Worm (Caenorhabditis elegans) whole organism, early embryonic: ENCODE measurements around the gene T17A3.12.

Source experiments
- B0310.2 ChIP-seq: sonication (generic microtip); optimal IDR thresholded peaks from 2 replicates; lab custom pipeline; 2016; ENCODE audit warnings: mild to moderate bottlenecking, missing genetic modification characterization, missing compliant biosample characterization
- F13C5.2 ChIP-seq: sonication (generic microtip); optimal IDR thresholded peaks from 2 replicates; lab custom pipeline; 2017; ENCODE audit warnings: mild to moderate bottlenecking, missing genetic modification characterization, inconsistent platforms, missing compliant biosample characterization
- aly-1 ChIP-seq: sonication (generic microtip); optimal IDR thresholded peaks from 2 replicates; lab custom pipeline; 2016; ENCODE audit warnings: missing genetic modification characterization, missing compliant biosample characterization
- ama-1 ChIP-seq: fragments of 150-350 bp; optimal IDR thresholded peaks from 2 replicates; lab custom pipeline; 2014
- flt-1 ChIP-seq: fragments of 200-800 bp; sonication (Bioruptor generic); IDR thresholded peaks from 2 replicates; pipeline ENCODE4 v1.3.6; 2022; ENCODE audit warnings: missing genetic modification characterization, missing compliant biosample characterization
- sea-1 ChIP-seq: fragments of 200-800 bp; sonication (Bioruptor generic); conservative IDR thresholded peaks from 2 replicates; pipeline ENCODE4 v1.3.6; 2022; ENCODE audit warnings: missing genetic modification characterization, missing compliant biosample characterization
- tbx-37 ChIP-seq: fragments of 200-800 bp; sonication (Bioruptor generic); conservative IDR thresholded peaks from 2 replicates; pipeline ENCODE4 v1.3.6; 2022; ENCODE audit warnings: missing genetic modification reagents, missing genetic modification characterization, missing compliant biosample characterization

DNA sequence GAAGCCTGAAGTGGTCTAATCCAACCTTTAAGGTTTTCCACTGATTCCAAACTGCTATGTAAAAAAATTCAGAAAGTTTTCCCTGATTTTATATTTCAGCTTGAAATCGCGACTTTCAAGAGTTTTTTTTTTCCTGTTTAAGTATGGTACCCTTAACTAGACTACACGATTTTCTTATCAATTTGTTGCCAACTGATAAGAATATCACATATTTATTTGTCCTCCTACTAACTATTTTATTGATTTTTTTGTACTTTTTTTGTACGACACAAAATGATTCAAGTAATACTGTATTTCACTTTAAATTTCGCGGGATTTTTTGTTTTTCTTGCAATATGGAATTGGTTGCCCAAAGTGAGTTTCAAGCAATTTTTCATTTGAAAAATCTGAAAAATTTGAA is 38.1 kb upstream of the T17A3.12 start:
- no peak for TF ChIP-seq flt-1 (GFP tag; lab: Robert Waterston, UW)
- no peak for TF ChIP-seq sea-1 (GFP tag; lab: Robert Waterston, UW)
- no peak for TF ChIP-seq ama-1 (lab: Kevin White, UChicago)
- no peak for TF ChIP-seq tbx-37 (GFP tag; lab: Robert Waterston, UW)
- TF ChIP-seq F13C5.2 (tag; lab: Kevin White, UChicago): no peak
- no peak for TF ChIP-seq aly-1
- TF ChIP-seq B0310.2 (tag; lab: Kevin White, UChicago): no peak
